Worm (Caenorhabditis elegans) whole organism, L4/young adult: ENCODE results near the gene gst-31.

Experiments used
- W03F9.2 ChIP-seq: fragments of 150-350 bp; optimal IDR thresholded peaks from 2 replicates; lab custom pipeline; 2014; ENCODE audit warnings: missing biosample characterization, missing genetic modification characterization
- him-1 ChIP-seq: sonication (generic microtip); optimal IDR thresholded peaks from 2 replicates; lab custom pipeline; 2016; ENCODE audit warnings: missing genotype, missing genetic modification reagents, missing genetic modification characterization, missing compliant biosample characterization

- TF ChIP-seq W03F9.2 (tag; lab: Kevin White, UChicago) (no peak), him-1 (tag; lab: Kevin White, UChicago) (no peak)
These were observed 10.5 kb upstream of the gst-31 start, which contains the start of gene gst-35 for ce11 chrII:15185289-15185688.
